Worm (Caenorhabditis elegans) whole organism, young adult: ENCODE results near the gene oac-38.

Experiments
- B0019.2 ChIP-seq: fragments of 200-800 bp; sonication (Bioruptor generic); conservative IDR thresholded peaks from 2 replicates; pipeline ENCODE4 v1.3.6; 2022; ENCODE audit warnings: missing genetic modification reagents, missing genetic modification characterization, missing compliant biosample characterization
- B0336.3 ChIP-seq: fragments of 200-800 bp; sonication (Bioruptor generic); IDR thresholded peaks from 2 replicates; pipeline ENCODE4 v1.3.6; 2022; ENCODE audit warnings: missing genetic modification characterization, missing compliant biosample characterization
- D2030.7 ChIP-seq: fragments of 200-800 bp; sonication (Bioruptor generic); IDR thresholded peaks from 2 replicates; pipeline ENCODE4 v1.3.6; 2022; ENCODE audit warnings: missing genetic modification reagents, missing genetic modification characterization, missing compliant biosample characterization
- F33H1.4 ChIP-seq: fragments of 200-800 bp; sonication (Bioruptor generic); IDR thresholded peaks from 2 replicates; pipeline ENCODE4 v1.3.6; 2022; ENCODE audit warnings: missing genetic modification reagents, missing genetic modification characterization, missing compliant biosample characterization
- F49E8.2 ChIP-seq: sonication (generic microtip); optimal IDR thresholded peaks from 3 replicates; lab custom pipeline; 2017; ENCODE audit warnings: missing genetic modification characterization, mild to moderate bottlenecking, missing compliant biosample characterization, antibody characterized with exemption, moderate library complexity; ENCODE audit not compliant: insufficient read depth
- F57A8.1 ChIP-seq: fragments of 200-800 bp; sonication (Bioruptor generic); optimal IDR thresholded peaks from 2 replicates; lab custom pipeline; 2018; ENCODE audit warnings: mild to moderate bottlenecking, missing genetic modification characterization, moderate library complexity, missing compliant biosample characterization
- K11D2.4 ChIP-seq: fragments of 200-800 bp; sonication (Bioruptor generic); IDR thresholded peaks from 2 replicates; pipeline ENCODE4 v1.3.6; 2022; ENCODE audit warnings: missing genetic modification reagents, missing genetic modification characterization, missing compliant biosample characterization
- K12H6.12 ChIP-seq: fragments of 200-800 bp; sonication (Bioruptor generic); optimal IDR thresholded peaks from 2 replicates; lab custom pipeline; 2018; ENCODE audit warnings: mild to moderate bottlenecking, missing genetic modification characterization, missing compliant biosample characterization
- T07F8.4 ChIP-seq: sonication (generic microtip); optimal IDR thresholded peaks from 2 replicates; lab custom pipeline; 2016; ENCODE audit warnings: mild to moderate bottlenecking, missing genetic modification characterization, moderate library complexity, missing compliant biosample characterization
- T26A5.8 ChIP-seq: sonication (generic microtip); optimal IDR thresholded peaks from 2 replicates; lab custom pipeline; 2016; ENCODE audit warnings: missing genetic modification characterization, missing compliant biosample characterization
- Y53G8AR.9 ChIP-seq: fragments of 200-800 bp; sonication (Bioruptor generic); conservative IDR thresholded peaks from 2 replicates; pipeline ENCODE4 v1.3.6; 2022; ENCODE audit warnings: missing genetic modification reagents, missing genetic modification characterization, missing compliant biosample characterization
- Y67H2A.10 ChIP-seq: fragments of 200-800 bp; sonication (Bioruptor generic); conservative IDR thresholded peaks from 2 replicates; pipeline ENCODE4 v1.3.6; 2022; ENCODE audit warnings: missing genetic modification reagents, missing genetic modification characterization, missing compliant biosample characterization
- Y79H2A.3 ChIP-seq: fragments of 200-800 bp; sonication (Bioruptor generic); conservative IDR thresholded peaks from 2 replicates; pipeline ENCODE4 v1.3.6; 2022; ENCODE audit warnings: missing genetic modification reagents, missing genetic modification characterization, missing compliant biosample characterization
- aptf-2 ChIP-seq: fragments of 200-800 bp; sonication (Bioruptor generic); conservative IDR thresholded peaks from 2 replicates; pipeline ENCODE4 v1.3.6; 2022; ENCODE audit warnings: missing genetic modification reagents, missing genetic modification characterization, missing compliant biosample characterization
- athp-1 ChIP-seq: sonication (generic microtip); optimal IDR thresholded peaks from 2 replicates; lab custom pipeline; 2017; ENCODE audit warnings: mild to moderate bottlenecking, missing genetic modification characterization, missing compliant biosample characterization
- attf-6 ChIP-seq: fragments of 200-800 bp; sonication (Bioruptor generic); IDR thresholded peaks from 2 replicates; pipeline ENCODE4 v1.3.6; 2022; ENCODE audit warnings: missing genetic modification reagents, missing genetic modification characterization, missing compliant biosample characterization
- ccch-3 ChIP-seq: fragments of 200-800 bp; sonication (Bioruptor generic); optimal IDR thresholded peaks from 2 replicates; lab custom pipeline; 2018; ENCODE audit warnings: mild to moderate bottlenecking, missing genetic modification characterization, missing compliant biosample characterization
- cebp-2 ChIP-seq: fragments of 200-800 bp; sonication (Bioruptor generic); IDR thresholded peaks from 2 replicates; pipeline ENCODE4 v1.3.6; 2022; ENCODE audit warnings: missing genetic modification characterization, missing compliant biosample characterization
- ceh-27 ChIP-seq: fragments of 200-800 bp; sonication (Bioruptor generic); optimal IDR thresholded peaks from 2 replicates; lab custom pipeline; 2018; ENCODE audit warnings: mild to moderate bottlenecking, missing genetic modification characterization, moderate library complexity, missing compliant biosample characterization
- ceh-58 ChIP-seq: fragments of 200-800 bp; sonication (Bioruptor generic); IDR thresholded peaks from 2 replicates; pipeline ENCODE4 v1.3.6; 2022; ENCODE audit warnings: missing genetic modification characterization, missing compliant biosample characterization
- ceh-91 ChIP-seq: fragments of 200-800 bp; sonication (Bioruptor generic); IDR thresholded peaks from 2 replicates; pipeline ENCODE4 v1.3.6; 2022; ENCODE audit warnings: missing genetic modification reagents, missing genetic modification characterization, missing compliant biosample characterization
- dpff-1 ChIP-seq: sonication (generic microtip); optimal IDR thresholded peaks from 2 replicates; lab custom pipeline; 2017; ENCODE audit warnings: mild to moderate bottlenecking, missing genetic modification characterization, missing compliant biosample characterization
- efl-1 ChIP-seq: fragments of 150-350 bp; optimal IDR thresholded peaks from 2 replicates; lab custom pipeline; 2014; ENCODE audit warnings: missing biosample characterization, missing genetic modification reagents, missing genetic modification characterization
- egl-44 ChIP-seq: fragments of 200-800 bp; sonication (Bioruptor generic); IDR thresholded peaks from 2 replicates; pipeline ENCODE4 v1.3.6; 2022; ENCODE audit warnings: missing genetic modification reagents, missing genetic modification characterization, missing compliant biosample characterization
- ekl-4 ChIP-seq: fragments of 200-800 bp; sonication (Bioruptor generic); IDR thresholded peaks from 2 replicates; pipeline ENCODE4 v1.3.6; 2022; ENCODE audit warnings: missing genetic modification reagents, missing genetic modification characterization, missing compliant biosample characterization
- fkh-3 ChIP-seq: sonication (generic microtip); optimal IDR thresholded peaks from 2 replicates; lab custom pipeline; 2016; ENCODE audit warnings: mild to moderate bottlenecking, missing genetic modification characterization, missing compliant biosample characterization
- hlh-26 ChIP-seq: fragments of 200-800 bp; sonication (Bioruptor generic); conservative IDR thresholded peaks from 2 replicates; pipeline ENCODE4 v1.3.6; 2022; ENCODE audit warnings: missing genetic modification reagents, missing genetic modification characterization, missing compliant biosample characterization
- hrde-1 ChIP-seq: sonication (generic microtip); optimal IDR thresholded peaks from 2 replicates; lab custom pipeline; 2016; ENCODE audit warnings: missing genetic modification characterization, mild to moderate bottlenecking, missing compliant biosample characterization, moderate library complexity, missing genotype, missing genetic modification reagents, borderline replicate concordance
- hsf-1 ChIP-seq: fragments of 200-800 bp; sonication (Bioruptor generic); IDR thresholded peaks from 2 replicates; pipeline ENCODE4 v1.3.6; 2022; ENCODE audit warnings: missing genetic modification reagents, missing genetic modification characterization, missing compliant biosample characterization
- let-526 ChIP-seq: fragments of 200-800 bp; sonication (Bioruptor generic); IDR thresholded peaks from 2 replicates; pipeline ENCODE4 v1.3.6; 2022; ENCODE audit warnings: missing genetic modification reagents, missing genetic modification characterization, missing compliant biosample characterization
- lsl-1 ChIP-seq: fragments of 200-800 bp; sonication (Bioruptor generic); optimal IDR thresholded peaks from 2 replicates; lab custom pipeline; 2018; ENCODE audit warnings: mild to moderate bottlenecking, missing genetic modification characterization, moderate library complexity, missing compliant biosample characterization
- lsy-27 ChIP-seq: sonication (generic microtip); optimal IDR thresholded peaks from 2 replicates; lab custom pipeline; 2017; ENCODE audit warnings: missing genetic modification characterization, mild to moderate bottlenecking, missing compliant biosample characterization, antibody characterized with exemption, missing genotype, borderline replicate concordance; ENCODE audit not compliant: insufficient read depth
- madf-10 ChIP-seq: sonication (generic microtip); optimal IDR thresholded peaks from 2 replicates; lab custom pipeline; 2016; ENCODE audit warnings: mild to moderate bottlenecking, missing genetic modification characterization, missing compliant biosample characterization
- madf-6 ChIP-seq: fragments of 200-800 bp; sonication (Bioruptor generic); IDR thresholded peaks from 2 replicates; pipeline ENCODE4 v1.3.6; 2022; ENCODE audit warnings: missing genetic modification reagents, missing genetic modification characterization, missing compliant biosample characterization
- madf-8 ChIP-seq: fragments of 200-800 bp; sonication (Bioruptor generic); conservative IDR thresholded peaks from 2 replicates; pipeline ENCODE4 v1.3.6; 2022; ENCODE audit warnings: missing genetic modification reagents, missing genetic modification characterization, missing compliant biosample characterization
- mxl-1 ChIP-seq: sonication (generic microtip); optimal IDR thresholded peaks from 2 replicates; lab custom pipeline; 2016; ENCODE audit warnings: missing genetic modification characterization, missing compliant biosample characterization
- nhr-120 ChIP-seq: fragments of 200-800 bp; sonication (Bioruptor generic); IDR thresholded peaks from 2 replicates; pipeline ENCODE4 v1.3.6; 2022; ENCODE audit warnings: missing genetic modification characterization, missing compliant biosample characterization
- rcor-1 ChIP-seq: fragments of 200-800 bp; sonication (Bioruptor generic); IDR thresholded peaks from 2 replicates; pipeline ENCODE4 v1.3.6; 2022; ENCODE audit warnings: missing genetic modification reagents, missing genetic modification characterization, missing compliant biosample characterization
- sea-2 ChIP-seq: fragments of 200-800 bp; sonication (Bioruptor generic); IDR thresholded peaks from 2 replicates; pipeline ENCODE4 v1.3.6; 2022; ENCODE audit warnings: missing genetic modification characterization, missing compliant biosample characterization
- snpc-1.3 ChIP-seq: sonication (generic microtip); optimal IDR thresholded peaks from 2 replicates; lab custom pipeline; 2017; ENCODE audit warnings: missing genetic modification characterization, mild to moderate bottlenecking, missing compliant biosample characterization, antibody characterized with exemption, moderate library complexity, missing genotype, missing genetic modification reagents; ENCODE audit not compliant: insufficient read depth
- snpc-4 ChIP-seq, 5 experiments: fragments of 150-350 bp in 1 of 5; sonication (generic microtip) in 4 of 5; optimal IDR thresholded peaks; 2 replicates each; lab custom pipeline; 2014 to 2018; ENCODE audit warnings: missing genetic modification characterization in 5 of 5, missing biosample characterization in 3 of 5, antibody characterized with exemption in 2 of 5, mild to moderate bottlenecking in 2 of 5, missing compliant biosample characterization in 2 of 5, missing genotype in 2 of 5, moderate library complexity in 2 of 5, missing genetic modification reagents in 1 of 5
- somi-1 ChIP-seq: fragments of 200-800 bp; sonication (Bioruptor generic); optimal IDR thresholded peaks from 2 replicates; lab custom pipeline; 2018; ENCODE audit warnings: mild to moderate bottlenecking, missing genetic modification characterization, missing compliant biosample characterization
- sptf-2 ChIP-seq: fragments of 200-800 bp; sonication (Bioruptor generic); optimal IDR thresholded peaks from 2 replicates; lab custom pipeline; 2018; ENCODE audit warnings: mild to moderate bottlenecking, missing genetic modification characterization, missing compliant biosample characterization
- tbp1 ChIP-seq: fragments of 200-800 bp; sonication (Bioruptor generic); optimal IDR thresholded peaks from 2 replicates; lab custom pipeline; 2018; ENCODE audit warnings: mild to moderate bottlenecking, missing genetic modification characterization, missing compliant biosample characterization
- tbx-9 ChIP-seq: sonication (generic microtip); optimal IDR thresholded peaks from 2 replicates; lab custom pipeline; 2016; ENCODE audit warnings: borderline replicate concordance, missing genetic modification characterization, inconsistent platforms, missing compliant biosample characterization
- tlf-1 ChIP-seq: fragments of 200-800 bp; sonication (Bioruptor generic); optimal IDR thresholded peaks from 2 replicates; lab custom pipeline; 2018; ENCODE audit warnings: mild to moderate bottlenecking, missing genetic modification characterization, missing compliant biosample characterization
- xnd-1 ChIP-seq: sonication (generic microtip); optimal IDR thresholded peaks from 2 replicates; lab custom pipeline; 2016; ENCODE audit warnings: missing genotype, missing genetic modification reagents, missing genetic modification characterization, missing compliant biosample characterization
- zfh-2 ChIP-seq: fragments of 200-800 bp; sonication (Bioruptor generic); conservative IDR thresholded peaks from 2 replicates; pipeline ENCODE4 v1.3.6; 2022; ENCODE audit warnings: missing genetic modification reagents, missing genetic modification characterization, missing compliant biosample characterization

Gene oac-38

DNA sequence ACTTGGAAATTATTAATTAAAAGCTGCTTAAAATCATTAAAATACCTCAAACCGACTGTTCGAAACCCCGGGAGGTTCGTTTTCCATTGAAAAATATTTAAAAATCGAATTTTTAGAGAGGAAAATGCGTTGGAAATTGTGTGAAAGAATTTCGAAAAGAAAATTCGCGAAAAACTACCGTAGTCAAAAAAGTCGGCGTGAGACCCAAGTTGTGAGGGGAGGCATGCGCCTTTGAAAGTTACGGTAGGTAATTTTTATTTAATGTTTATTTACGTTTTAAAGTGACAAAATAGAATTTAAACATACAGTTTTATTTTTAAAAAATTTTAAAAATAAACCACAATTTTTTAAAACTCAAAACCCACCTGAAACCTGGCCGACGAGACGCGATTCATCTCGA is 37.6 kb downstream of the oac-38 start:
- TF ChIP-seq lsl-1 (peak; percentile 93), aptf-2 (GFP tag; lab: Robert Waterston, UW) (no peak), D2030.7 (peak; percentile 44), sptf-2 (GFP tag; lab: Kevin White, UChicago) (no peak), B0336.3 (GFP tag; lab: Robert Waterston, UW) (no peak), hlh-26 (GFP tag; lab: Robert Waterston, UW) (no peak), dpff-1 (tag; lab: Kevin White, UChicago) (no peak), F33H1.4 (GFP tag; lab: Robert Waterston, UW) (peak; percentile 94), snpc-1.3 (tag; lab: Kevin White, UChicago) (peak; percentile 73), sea-2 (GFP tag; lab: Robert Waterston, UW) (no peak), T26A5.8 (no peak), F49E8.2 (peak; percentile 3), madf-8 (GFP tag; lab: Robert Waterston, UW) (peak; percentile 71), egl-44 (no peak), madf-6 (peak; percentile 94), tbp1 (peak; percentile 68), rcor-1 (GFP tag; lab: Robert Waterston, UW) (no peak), ccch-3 (GFP tag; lab: Kevin White, UChicago) (no peak), Y67H2A.10 (GFP tag; lab: Robert Waterston, UW) (no peak), hsf-1 (GFP tag; lab: Robert Waterston, UW) (peak; percentile 93), snpc-4 (GFP tag; optimal IDR thresholded peaks at IDR 0.05; lab: Kevin White, UChicago) (peak; percentile 92), snpc-4 (tag; optimal IDR thresholded peaks at IDR 0.05; lab: Kevin White, UChicago) (peak in 3 of 4 experiments; percentile 90 to 96 (median 96)), hrde-1 (tag; lab: Kevin White, UChicago) (no peak), mxl-1 (tag; lab: Kevin White, UChicago) (no peak), attf-6 (GFP tag; lab: Robert Waterston, UW) (peak; percentile 96), madf-10 (tag; lab: Kevin White, UChicago) (no peak), K11D2.4 (GFP tag; lab: Robert Waterston, UW) (no peak), xnd-1 (tag; lab: Kevin White, UChicago) (peak; percentile 85), T07F8.4 (no peak), zfh-2 (no peak), cebp-2 (GFP tag; lab: Robert Waterston, UW) (no peak), efl-1 (GFP tag; lab: Kevin White, UChicago) (peak; percentile 37), ceh-27 (GFP tag; lab: Kevin White, UChicago) (no peak), F57A8.1 (GFP tag; lab: Kevin White, UChicago) (no peak), fkh-3 (tag; lab: Kevin White, UChicago) (no peak), ceh-91 (GFP tag; lab: Robert Waterston, UW) (no peak), lsy-27 (tag; lab: Kevin White, UChicago) (no peak), Y79H2A.3 (GFP tag; lab: Robert Waterston, UW) (no peak), ekl-4 (GFP tag; lab: Robert Waterston, UW) (no peak), somi-1 (no peak), let-526 (GFP tag; lab: Robert Waterston, UW) (no peak), athp-1 (tag; lab: Kevin White, UChicago) (no peak), tlf-1 (GFP tag; lab: Kevin White, UChicago) (no peak), K12H6.12 (tag; lab: Kevin White, UChicago) (no peak), ceh-58 (GFP tag; lab: Robert Waterston, UW) (no peak), nhr-120 (GFP tag; lab: Robert Waterston, UW) (no peak), tbx-9 (no peak), B0019.2 (GFP tag; lab: Robert Waterston, UW) (no peak), Y53G8AR.9 (GFP tag; lab: Robert Waterston, UW) (no peak)
